Fruit fly (Drosophila melanogaster) whole organism, embryonic: ENCODE data around the gene Ran-like.

Source experiments
- Bgb ChIP-seq: fragments of 200-800 bp; sonication (Bioruptor generic); IDR thresholded peaks from 2 replicates; pipeline ENCODE4 v1.3.6; 2022; ENCODE audit warnings: missing biosample characterization, missing genetic modification characterization; ENCODE audit not compliant: partially characterized antibody
- CG10959 ChIP-seq: fragments of 200-800 bp; sonication (Bioruptor generic); IDR thresholded peaks from 2 replicates; pipeline ENCODE4 v1.3.6; 2022; ENCODE audit warnings: missing biosample characterization, missing genetic modification characterization
- CG11456 ChIP-seq: fragments of 200-800 bp; sonication (Bioruptor generic); IDR thresholded peaks from 3 replicates; pipeline ENCODE4 v1.3.6; 2022; ENCODE audit warnings: missing biosample characterization, missing genetic modification characterization
- CG11695 ChIP-seq: fragments of 200-800 bp; sonication (Bioruptor generic); IDR thresholded peaks from 3 replicates; pipeline ENCODE4 v1.3.6; 2022; ENCODE audit warnings: missing biosample characterization, missing genetic modification characterization
- CG13624 ChIP-seq: fragments of 200-800 bp; sonication (Bioruptor generic); optimal IDR thresholded peaks from 2 replicates; lab custom pipeline; 2016; ENCODE audit warnings: missing biosample characterization, missing genetic modification characterization
- CG14050 ChIP-seq: fragments of 200-800 bp; sonication (Bioruptor generic); IDR thresholded peaks from 3 replicates; pipeline ENCODE4 v1.3.6; 2022; ENCODE audit warnings: missing biosample characterization, missing genetic modification characterization
- CG17802 ChIP-seq: fragments of 200-800 bp; sonication (Bioruptor generic); optimal IDR thresholded peaks from 2 replicates; lab custom pipeline; 2018; ENCODE audit warnings: missing biosample characterization, mild to moderate bottlenecking, missing genetic modification characterization, moderate library complexity
- CG1832 ChIP-seq: fragments of 200-800 bp; sonication (Bioruptor generic); optimal IDR thresholded peaks from 2 replicates; lab custom pipeline; 2017; ENCODE audit warnings: missing biosample characterization, mild to moderate bottlenecking, missing genetic modification characterization, inconsistent platforms
- CG2116 ChIP-seq: fragments of 200-800 bp; sonication (Bioruptor generic); optimal IDR thresholded peaks from 3 replicates; lab custom pipeline; 2018; ENCODE audit warnings: missing biosample characterization, mild to moderate bottlenecking, missing genetic modification characterization
- CG2202 ChIP-seq: fragments of 200-800 bp; sonication (Bioruptor generic); optimal IDR thresholded peaks from 2 replicates; lab custom pipeline; 2018; ENCODE audit warnings: missing biosample characterization, mild to moderate bottlenecking, missing genetic modification characterization
- CG30020 ChIP-seq: fragments of 200-800 bp; optimal IDR thresholded peaks from 2 replicates; lab custom pipeline; 2019; ENCODE audit warnings: missing biosample characterization, mild to moderate bottlenecking, missing genetic modification characterization, moderate library complexity
- CG3407 ChIP-seq: fragments of 200-800 bp; sonication (Bioruptor generic); optimal IDR thresholded peaks from 2 replicates; lab custom pipeline; 2018; ENCODE audit warnings: missing biosample characterization, mild to moderate bottlenecking, missing genetic modification characterization
- CG3847 ChIP-seq: fragments of 200-800 bp; sonication (Bioruptor generic); IDR thresholded peaks from 2 replicates; pipeline ENCODE4 v1.3.6; 2022; ENCODE audit warnings: missing biosample characterization, missing genetic modification characterization
- CG7928 ChIP-seq: fragments of 200-800 bp; sonication (Bioruptor generic); optimal IDR thresholded peaks from 2 replicates; lab custom pipeline; 2017; ENCODE audit warnings: missing biosample characterization, mild to moderate bottlenecking, missing genetic modification characterization
- CG8290 ChIP-seq, 3 experiments: fragments of 200-800 bp; sonication (Bioruptor generic); optimal IDR thresholded peaks; 2 replicates each; lab custom pipeline; 2016 to 2019; ENCODE audit warnings: missing biosample characterization in 3 of 3, missing genetic modification characterization in 3 of 3, mild to moderate bottlenecking in 2 of 3, moderate library complexity in 1 of 3
- CG8478 ChIP-seq: fragments of >200 bp; optimal IDR thresholded peaks from 2 replicates; lab custom pipeline; 2018
- CG9215 ChIP-seq: fragments of 200-800 bp; sonication (Bioruptor generic); IDR thresholded peaks from 2 replicates; pipeline ENCODE4 v1.3.6; 2022; ENCODE audit warnings: missing biosample characterization, missing genetic modification characterization
- CG9437 ChIP-seq: fragments of 200-800 bp; sonication (Bioruptor generic); optimal IDR thresholded peaks from 2 replicates; lab custom pipeline; 2018; ENCODE audit warnings: missing biosample characterization, mild to moderate bottlenecking, missing genetic modification characterization
- Camta ChIP-seq: fragments of 200-800 bp; sonication (Bioruptor generic); optimal IDR thresholded peaks from 2 replicates; lab custom pipeline; 2016; ENCODE audit warnings: missing biosample characterization, missing genetic modification characterization
- CrebB ChIP-seq: fragments of 200-800 bp; sonication (Bioruptor generic); optimal IDR thresholded peaks from 3 replicates; lab custom pipeline; 2018; ENCODE audit warnings: missing biosample characterization, mild to moderate bottlenecking, missing genetic modification characterization
- D19A ChIP-seq: fragments of 200-800 bp; optimal IDR thresholded peaks from 3 replicates; lab custom pipeline; 2019; ENCODE audit warnings: missing biosample characterization, mild to moderate bottlenecking, missing genetic modification characterization, moderate library complexity
- Dek ChIP-seq: fragments of 200-800 bp; sonication (Bioruptor generic); optimal IDR thresholded peaks from 3 replicates; lab custom pipeline; 2019; ENCODE audit warnings: missing biosample characterization, mild to moderate bottlenecking, missing genetic modification characterization, moderate library complexity
- Dref ChIP-seq: fragments of 200-800 bp; sonication (Bioruptor generic); IDR thresholded peaks from 2 replicates; pipeline ENCODE4 v1.3.6; 2022; ENCODE audit warnings: missing biosample characterization, missing genetic modification characterization
- ERR ChIP-seq: fragments of 200-800 bp; sonication (Bioruptor generic); optimal IDR thresholded peaks from 2 replicates; lab custom pipeline; 2016; ENCODE audit warnings: missing biosample characterization, missing genetic modification characterization
- Eip74EF ChIP-seq, 2 experiments: fragments of 200-800 bp in 1 of 2; fragments of >200 bp in 1 of 2; sonication (Bioruptor generic) in 1 of 2; optimal IDR thresholded peaks; 2 replicates each; lab custom pipeline; 2017 to 2019; ENCODE audit warnings: missing biosample characterization in 2 of 2, missing genetic modification characterization in 2 of 2, mild to moderate bottlenecking in 1 of 2, moderate library complexity in 1 of 2
- Fer2 ChIP-seq: fragments of 200-800 bp; sonication (Bioruptor generic); optimal IDR thresholded peaks from 2 replicates; lab custom pipeline; 2018; ENCODE audit warnings: missing biosample characterization, mild to moderate bottlenecking, missing genetic modification characterization, moderate library complexity
- Gug ChIP-seq: fragments of 200-800 bp; sonication (Bioruptor generic); IDR thresholded peaks from 4 replicates; pipeline ENCODE4 v1.3.6; 2022; ENCODE audit warnings: missing biosample characterization, missing genetic modification characterization
- Hr51 ChIP-seq, 2 experiments: fragments of 200-800 bp; sonication (Bioruptor generic); optimal IDR thresholded peaks; 2 replicates in 1 of 2; 3 replicates in 1 of 2; lab custom pipeline; 2016 to 2018; ENCODE audit warnings: missing biosample characterization in 2 of 2, missing genetic modification characterization in 2 of 2, mild to moderate bottlenecking in 1 of 2, moderate library complexity in 1 of 2
- MBD-R2 ChIP-seq: fragments of 200-800 bp; sonication (Bioruptor generic); IDR thresholded peaks from 2 replicates; pipeline ENCODE4 v1.3.6; 2022; ENCODE audit warnings: missing biosample characterization, missing genetic modification characterization
- Mrtf ChIP-seq: fragments of 200-800 bp; sonication (Bioruptor generic); IDR thresholded peaks from 3 replicates; pipeline ENCODE4 v1.3.6; 2022; ENCODE audit warnings: missing biosample characterization, missing genetic modification characterization
- Rfx ChIP-seq: fragments of 200-800 bp; sonication (Bioruptor generic); IDR thresholded peaks from 2 replicates; pipeline ENCODE4 v1.3.6; 2022; ENCODE audit warnings: missing biosample characterization, missing genetic modification characterization
- Sin3A ChIP-seq: fragments of >200 bp; optimal IDR thresholded peaks from 2 replicates; lab custom pipeline; 2018
- Sry-δ ChIP-seq: fragments of 200-800 bp; sonication (Bioruptor generic); optimal IDR thresholded peaks from 2 replicates; lab custom pipeline; 2016; ENCODE audit warnings: missing biosample characterization, missing genetic modification characterization
- TFAM ChIP-seq: fragments of 200-800 bp; sonication (Bioruptor generic); optimal IDR thresholded peaks from 2 replicates; lab custom pipeline; 2017; ENCODE audit warnings: missing biosample characterization, missing genetic modification characterization, inconsistent platforms
- Usf ChIP-seq: fragments of 200-800 bp; sonication (Bioruptor generic); optimal IDR thresholded peaks from 2 replicates; lab custom pipeline; 2017; ENCODE audit warnings: missing genotype, missing biosample characterization, missing genetic modification characterization
- bab2 ChIP-seq: fragments of 200-800 bp; sonication (Bioruptor generic); optimal IDR thresholded peaks from 2 replicates; lab custom pipeline; 2016; ENCODE audit warnings: missing biosample characterization, missing genetic modification characterization
- cato ChIP-seq: fragments of 200-800 bp; sonication (Bioruptor generic); optimal IDR thresholded peaks from 2 replicates; lab custom pipeline; 2016; ENCODE audit warnings: missing biosample characterization, missing genetic modification characterization, borderline replicate concordance
- cwo ChIP-seq: fragments of 200-800 bp; sonication (Bioruptor generic); optimal IDR thresholded peaks from 3 replicates; lab custom pipeline; 2017; ENCODE audit warnings: missing biosample characterization, missing genetic modification characterization, mild to moderate bottlenecking, moderate library complexity, missing genetic modification reagents
- dmrt99B ChIP-seq: fragments of 200-800 bp; sonication (Bioruptor generic); optimal IDR thresholded peaks from 2 replicates; lab custom pipeline; 2018; ENCODE audit warnings: missing biosample characterization, mild to moderate bottlenecking, missing genetic modification characterization, moderate library complexity
- grn ChIP-seq: fragments of 200-800 bp; sonication (Bioruptor generic); optimal IDR thresholded peaks from 3 replicates; lab custom pipeline; 2017; ENCODE audit warnings: missing biosample characterization, missing genetic modification characterization
- h ChIP-seq: fragments of >200 bp; optimal IDR thresholded peaks from 2 replicates; lab custom pipeline; 2017
- kni ChIP-seq: fragments of 200-800 bp; sonication (Bioruptor generic); optimal IDR thresholded peaks from 3 replicates; lab custom pipeline; 2017; ENCODE audit warnings: mild to moderate bottlenecking, missing biosample characterization, missing genetic modification reagents, missing genetic modification characterization
- mirr ChIP-seq: fragments of 200-800 bp; sonication (Bioruptor generic); optimal IDR thresholded peaks from 3 replicates; lab custom pipeline; 2018; ENCODE audit warnings: missing biosample characterization, mild to moderate bottlenecking, missing genetic modification characterization
- pum ChIP-seq: fragments of 200-800 bp; sonication (Bioruptor generic); optimal IDR thresholded peaks from 2 replicates; lab custom pipeline; 2016; ENCODE audit warnings: missing biosample characterization, missing genetic modification characterization
- row ChIP-seq: fragments of 200-800 bp; sonication (Bioruptor generic); IDR thresholded peaks from 3 replicates; pipeline ENCODE4 v1.3.6; 2022; ENCODE audit warnings: missing biosample characterization, missing genetic modification characterization
- schlank ChIP-seq: fragments of 200-800 bp; sonication (Bioruptor generic); optimal IDR thresholded peaks from 2 replicates; lab custom pipeline; 2018; ENCODE audit warnings: missing biosample characterization, mild to moderate bottlenecking, missing genetic modification characterization
- tna ChIP-seq: fragments of 200-800 bp; sonication (Bioruptor generic); IDR thresholded peaks from 2 replicates; pipeline ENCODE4 v1.3.6; 2022; ENCODE audit warnings: missing biosample characterization, missing genetic modification characterization; ENCODE audit not compliant: partially characterized antibody
- trh ChIP-seq: fragments of 200-800 bp; sonication (Bioruptor generic); optimal IDR thresholded peaks from 2 replicates; lab custom pipeline; 2016; ENCODE audit warnings: missing biosample characterization, missing genetic modification characterization
- tx ChIP-seq: fragments of 200-800 bp; sonication (Bioruptor generic); optimal IDR thresholded peaks from 2 replicates; lab custom pipeline; 2016; ENCODE audit warnings: missing biosample characterization, missing genetic modification characterization
- vfl ChIP-seq: fragments of 200-800 bp; sonication (Bioruptor generic); optimal IDR thresholded peaks from 2 replicates; lab custom pipeline; 2016; ENCODE audit warnings: missing biosample characterization, missing genetic modification characterization
- zfh2 ChIP-seq: fragments of 200-800 bp; sonication (Bioruptor generic); optimal IDR thresholded peaks from 2 replicates; lab custom pipeline; 2016; ENCODE audit warnings: missing biosample characterization, missing genetic modification characterization

Ran-like gene

DNA sequence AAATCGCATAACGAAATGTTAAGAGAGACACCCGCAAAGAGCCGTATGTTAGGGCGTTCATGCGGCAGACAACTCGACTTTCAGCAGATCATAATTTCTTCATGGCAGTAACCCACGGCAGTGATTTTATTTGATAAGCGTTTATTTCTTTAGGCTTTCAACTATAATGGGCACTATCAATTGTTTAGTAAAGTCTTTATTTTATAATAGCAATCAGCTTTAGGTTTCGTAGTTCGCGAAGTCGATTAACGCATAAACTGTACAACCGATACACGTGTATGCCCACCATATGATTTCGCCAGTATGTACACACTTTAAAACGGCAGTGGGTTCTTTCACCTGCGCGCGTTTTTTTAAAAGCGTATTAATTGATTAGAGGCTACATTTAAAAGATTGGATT lies 23.0 kb upstream of the Ran-like start, which contains the start of gene CG7841 (continued):
- no peak for TF ChIP-seq tna
- peak; percentile 98 for TF ChIP-seq CG11695 (GFP tag; lab: Robert Waterston, UW)
- peak; percentile 94 for TF ChIP-seq CG3847 (GFP tag; lab: Robert Waterston, UW)
- TF ChIP-seq Dref (GFP tag; lab: Robert Waterston, UW), result 0 out of 2 replicates have a peak, but pooled peaks have one; percentile 31
- no peak for TF ChIP-seq CG8478
- peak; percentile 73 for TF ChIP-seq Sry-δ (GFP tag; lab: Kevin White, UChicago)
- TF ChIP-seq h (lab: Kevin White, UChicago), result no peak
- peak; percentile 99 for TF ChIP-seq mirr (GFP tag; lab: Kevin White, UChicago)
- peak; percentile 99 for TF ChIP-seq row (GFP tag; lab: Robert Waterston, UW)
- peak; percentile 96 for TF ChIP-seq vfl (GFP tag; lab: Kevin White, UChicago)
- peak; percentile 97 for TF ChIP-seq Dek (tag; lab: Kevin White, UChicago)
- no peak; the same call in 2 of the 3 replicates for TF ChIP-seq Mrtf (GFP tag; lab: Robert Waterston, UW)
- peak; percentile 90 for TF ChIP-seq CG9437 (GFP tag; lab: Kevin White, UChicago)
- peak in 1 of 2 experiments; percentile 98 for TF ChIP-seq Eip74EF (GFP tag; optimal IDR thresholded peaks at IDR 0.05; lab: Kevin White, UChicago)
- TF ChIP-seq kni (GFP tag; lab: Kevin White, UChicago), result peak; percentile 96
- peak; percentile 83 for TF ChIP-seq CG7928 (GFP tag; lab: Kevin White, UChicago)
- TF ChIP-seq Usf, result peak; percentile 93
- TF ChIP-seq Rfx (GFP tag; lab: Robert Waterston, UW), result peak; percentile 98
- no peak for TF ChIP-seq Bgb (GFP tag; lab: Robert Waterston, UW)
- TF ChIP-seq cwo (GFP tag; lab: Kevin White, UChicago), result peak; percentile 99
- no peak for TF ChIP-seq CG1832 (GFP tag; lab: Kevin White, UChicago)
- no peak for TF ChIP-seq CG9215 (GFP tag; lab: Robert Waterston, UW)
- no peak for TF ChIP-seq Sin3A (lab: Kevin White, UChicago)
- TF ChIP-seq MBD-R2, result peak; percentile 94
- TF ChIP-seq cato, result peak; percentile 93
- peak; percentile 97 for TF ChIP-seq CG13624 (GFP tag; lab: Kevin White, UChicago)
- peak; percentile 85 for TF ChIP-seq CG17802 (tag; lab: Kevin White, UChicago)
- peak; percentile 87 for TF ChIP-seq CG2116
- peak; percentile 95 to 99 for TF ChIP-seq Hr51 (GFP tag; optimal IDR thresholded peaks at IDR 0.05; lab: Kevin White, UChicago)
- TF ChIP-seq tx (GFP tag; lab: Kevin White, UChicago), result peak; percentile 96
- TF ChIP-seq CG8290 (GFP tag; optimal IDR thresholded peaks at IDR 0.05; lab: Kevin White, UChicago), result peak; percentile 94
- peak; percentile 94 to 96 for TF ChIP-seq CG8290 (tag; optimal IDR thresholded peaks at IDR 0.05; lab: Kevin White, UChicago)
- peak; percentile 92 for TF ChIP-seq trh (GFP tag; lab: Kevin White, UChicago)
- peak; percentile 95 for TF ChIP-seq pum
- TF ChIP-seq TFAM (GFP tag; lab: Kevin White, UChicago), result peak; percentile 89
- peak; percentile 97 for TF ChIP-seq D19A
- TF ChIP-seq CG10959 (GFP tag; lab: Robert Waterston, UW), result peak; percentile 94; the same call in 1 of the 2 replicates
- TF ChIP-seq CG2202 (tag; lab: Kevin White, UChicago), result peak; percentile 99
- no peak for TF ChIP-seq CG11456
- TF ChIP-seq CG3407 (GFP tag; lab: Kevin White, UChicago), result peak; percentile 95
- TF ChIP-seq Camta (GFP tag; lab: Kevin White, UChicago), result peak; percentile 97
- peak; percentile 97 for TF ChIP-seq ERR (GFP tag; lab: Kevin White, UChicago)
- peak; percentile 95 for TF ChIP-seq zfh2 (GFP tag; lab: Kevin White, UChicago)
- peak; percentile 97 for TF ChIP-seq schlank (tag; lab: Kevin White, UChicago)
- TF ChIP-seq CG14050 (GFP tag; lab: Robert Waterston, UW), result peak; percentile 96
- TF ChIP-seq Fer2, result peak; percentile 96
- TF ChIP-seq grn (GFP tag; lab: Kevin White, UChicago), result peak; percentile 87
- peak; percentile 75 for TF ChIP-seq Gug (GFP tag; lab: Robert Waterston, UW)
- TF ChIP-seq dmrt99B (tag; lab: Kevin White, UChicago), result peak; percentile 98
- TF ChIP-seq bab2, result peak; percentile 96
- peak; percentile 89 for TF ChIP-seq CG30020 (tag; lab: Kevin White, UChicago)
- TF ChIP-seq CrebB (tag; lab: Kevin White, UChicago), result peak; percentile 99
